Worm (Caenorhabditis elegans) whole organism, midembryonic: Measurements from ENCODE around the gene Y54G2A.44.
A peak's percentile ranks its signal among the peaks of the same experiment; 100 is the strongest.

Source experiments
- T22C8.4 ChIP-seq: fragments of 200-800 bp; sonication (Bioruptor generic); IDR thresholded peaks from 2 replicates; pipeline ENCODE4 v1.3.6; 2022; ENCODE audit warnings: missing genetic modification characterization, missing compliant biosample characterization
- cog-1 ChIP-seq: sonication (generic microtip); optimal IDR thresholded peaks from 2 replicates; lab custom pipeline; 2016; ENCODE audit warnings: missing genetic modification characterization, missing compliant biosample characterization
- flt-1 ChIP-seq: fragments of 200-800 bp; sonication (Bioruptor generic); IDR thresholded peaks from 2 replicates; pipeline ENCODE4 v1.3.6; 2022; ENCODE audit warnings: missing genetic modification characterization, missing compliant biosample characterization
- klf-2 ChIP-seq: fragments of 200-800 bp; sonication (Bioruptor generic); conservative IDR thresholded peaks from 2 replicates; pipeline ENCODE4 v1.3.6; 2022; ENCODE audit warnings: missing genetic modification reagents, missing genetic modification characterization, missing compliant biosample characterization
- med-1 ChIP-seq: sonication (generic microtip); optimal IDR thresholded peaks from 2 replicates; lab custom pipeline; 2017; ENCODE audit warnings: missing genetic modification characterization, mild to moderate bottlenecking, missing compliant biosample characterization, antibody characterized with exemption, missing genetic modification reagents; ENCODE audit not compliant: insufficient read depth
- ref-1 ChIP-seq: fragments of 200-800 bp; sonication (Bioruptor generic); conservative IDR thresholded peaks from 2 replicates; pipeline ENCODE4 v1.3.6; 2022; ENCODE audit warnings: missing genetic modification reagents, missing genetic modification characterization, missing compliant biosample characterization
- tab-1 ChIP-seq: fragments of 200-800 bp; sonication (Bioruptor generic); IDR thresholded peaks from 2 replicates; pipeline ENCODE4 v1.3.6; 2022; ENCODE audit warnings: missing genetic modification characterization, missing compliant biosample characterization
- ztf-23 ChIP-seq: fragments of 200-800 bp; sonication (Bioruptor generic); IDR thresholded peaks from 2 replicates; pipeline ENCODE4 v1.3.6; 2022; ENCODE audit warnings: missing genetic modification reagents, missing genetic modification characterization, missing compliant biosample characterization
- ztf-29 ChIP-seq: fragments of 200-800 bp; sonication (Bioruptor generic); IDR thresholded peaks from 2 replicates; pipeline ENCODE4 v1.3.6; 2022; ENCODE audit warnings: missing genetic modification reagents, missing genetic modification characterization, missing compliant biosample characterization

DNA sequence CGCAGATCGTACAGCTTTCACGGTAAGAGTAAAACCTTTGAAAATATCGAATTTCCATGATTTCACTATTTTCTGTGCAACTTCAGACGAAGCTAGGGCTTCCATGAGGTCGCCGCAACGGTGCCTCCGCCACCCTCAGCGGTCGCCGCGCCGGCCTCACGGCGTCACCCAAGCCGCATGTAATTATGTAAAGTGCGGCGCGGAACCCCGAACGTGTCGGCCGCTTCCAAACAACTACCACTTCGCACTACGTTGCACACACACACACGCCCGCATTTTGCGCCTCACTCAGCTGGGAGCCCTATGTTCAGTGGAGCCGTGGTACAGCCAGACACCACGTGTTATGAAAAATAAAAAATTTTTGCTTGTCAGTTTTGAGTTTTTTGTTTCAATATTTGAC is 15.4 kb downstream of the Y54G2A.44 start:
- no peak for TF ChIP-seq T22C8.4 (GFP tag; lab: Robert Waterston, UW)
- TF ChIP-seq ztf-29 (GFP tag; lab: Robert Waterston, UW): no peak
- TF ChIP-seq flt-1 (GFP tag; lab: Robert Waterston, UW): 0 out of 2 replicates have a peak, but pooled peaks have one; percentile 35
- TF ChIP-seq cog-1 (tag; lab: Kevin White, UChicago): no peak
- TF ChIP-seq klf-2 (GFP tag; lab: Robert Waterston, UW): no peak
- no peak for TF ChIP-seq tab-1 (GFP tag; lab: Robert Waterston, UW)
- no peak for TF ChIP-seq ref-1 (GFP tag; lab: Robert Waterston, UW)
- no peak for TF ChIP-seq med-1 (GFP tag; lab: Kevin White, UChicago)
- TF ChIP-seq ztf-23 (GFP tag; lab: Robert Waterston, UW): no peak
